Worm (Caenorhabditis elegans) whole organism, L4 larva: ENCODE measurements around the gene rpb-2.

Experiments
- F26F4.8 ChIP-seq: fragments of 200-800 bp; sonication (Bioruptor generic); conservative IDR thresholded peaks from 2 replicates; pipeline ENCODE4 v1.3.6; 2022; ENCODE audit warnings: missing genetic modification characterization, missing compliant biosample characterization
- F37D6.2 ChIP-seq: sonication (generic microtip); optimal IDR thresholded peaks from 2 replicates; lab custom pipeline; 2016; ENCODE audit warnings: mild to moderate bottlenecking, missing genetic modification characterization, missing compliant biosample characterization
- R02D3.7 ChIP-seq: fragments of 150-350 bp; sonication (generic microtip); optimal IDR thresholded peaks from 3 replicates; lab custom pipeline; 2014; ENCODE audit warnings: missing biosample characterization, missing genetic modification characterization
- T20F7.1 ChIP-seq: fragments of 200-800 bp; sonication (Bioruptor generic); optimal IDR thresholded peaks from 2 replicates; lab custom pipeline; 2018; ENCODE audit warnings: mild to moderate bottlenecking, missing genetic modification characterization, missing compliant biosample characterization
- T26A8.4 ChIP-seq: fragments of 200-800 bp; sonication (Bioruptor generic); IDR thresholded peaks from 2 replicates; pipeline ENCODE4 v1.3.6; 2022; ENCODE audit warnings: missing genetic modification characterization, missing compliant biosample characterization
- Y48G9A.11 ChIP-seq: fragments of 200-800 bp; sonication (Bioruptor generic); IDR thresholded peaks from 2 replicates; pipeline ENCODE4 v1.3.6; 2022; ENCODE audit warnings: missing genetic modification reagents, missing genetic modification characterization, missing compliant biosample characterization
- ZK546.5 ChIP-seq, 2 experiments: sonication (generic microtip); optimal IDR thresholded peaks; 2 replicates each; lab custom pipeline; 2017; ENCODE audit warnings: missing biosample characterization in 2 of 2, missing genetic modification characterization in 2 of 2
- aha-1 ChIP-seq: fragments of 150-350 bp; peaks from one replicate; lab custom pipeline; 2014; ENCODE audit warnings: missing biosample characterization, missing genetic modification characterization
- ceh-28 ChIP-seq: fragments of 150-350 bp; optimal IDR thresholded peaks from 2 replicates; lab custom pipeline; 2014; ENCODE audit warnings: missing biosample characterization, missing genetic modification reagents, missing genetic modification characterization
- ceh-82 ChIP-seq: sonication (generic microtip); optimal IDR thresholded peaks from 2 replicates; lab custom pipeline; 2017; ENCODE audit warnings: missing biosample characterization, missing genetic modification characterization
- ces-1 ChIP-seq: fragments of 150-350 bp; sonication (generic microtip); optimal IDR thresholded peaks from 4 replicates; lab custom pipeline; 2014; ENCODE audit warnings: missing biosample characterization, missing genetic modification reagents, missing genetic modification characterization
- ctbp-1 ChIP-seq: fragments of 200-800 bp; sonication (Bioruptor generic); IDR thresholded peaks from 2 replicates; pipeline ENCODE4 v1.3.6; 2022; ENCODE audit warnings: missing genetic modification reagents, missing genetic modification characterization, missing compliant biosample characterization
- daf-12 ChIP-seq: fragments of 150-350 bp; optimal IDR thresholded peaks from 2 replicates; lab custom pipeline; 2014; ENCODE audit warnings: missing biosample characterization, missing genetic modification reagents, missing genetic modification characterization
- daf-16 ChIP-seq, 3 experiments: sonication (generic microtip); optimal IDR thresholded peaks; 2 replicates each; lab custom pipeline; 2016 to 2017; ENCODE audit warnings: missing genetic modification characterization in 3 of 3, missing genetic modification reagents in 3 of 3, mild to moderate bottlenecking in 2 of 3, missing compliant biosample characterization in 2 of 3, missing biosample characterization in 1 of 3, moderate library complexity in 1 of 3
- dmd-6 ChIP-seq: fragments of 200-800 bp; sonication (Bioruptor generic); IDR thresholded peaks from 2 replicates; pipeline ENCODE4 v1.3.6; 2022; ENCODE audit warnings: missing genetic modification reagents, missing genetic modification characterization, missing compliant biosample characterization
- dpl-1 ChIP-seq: fragments of 150-350 bp; optimal IDR thresholded peaks from 2 replicates; lab custom pipeline; 2014; ENCODE audit warnings: missing biosample characterization, missing genetic modification reagents, missing genetic modification characterization
- duxl-1 ChIP-seq: sonication (generic microtip); optimal IDR thresholded peaks from 2 replicates; lab custom pipeline; 2016; ENCODE audit warnings: mild to moderate bottlenecking, missing genetic modification characterization, moderate library complexity, missing compliant biosample characterization; ENCODE audit not compliant: poor library complexity
- lin-29 ChIP-seq: fragments of 200-800 bp; sonication (Bioruptor generic); IDR thresholded peaks from 2 replicates; pipeline ENCODE4 v1.3.6; 2022; ENCODE audit warnings: missing genetic modification reagents, missing genetic modification characterization, missing compliant biosample characterization
- lir-3 ChIP-seq: sonication (generic microtip); optimal IDR thresholded peaks from 2 replicates; lab custom pipeline; 2016; ENCODE audit warnings: mild to moderate bottlenecking, missing genetic modification characterization, missing compliant biosample characterization
- lsy-2 ChIP-seq, 2 experiments: fragments of 150-350 bp in 1 of 2; sonication (generic microtip) in 1 of 2; optimal IDR thresholded peaks; 2 replicates each; lab custom pipeline; 2014 to 2017; ENCODE audit warnings: missing biosample characterization in 2 of 2, missing genetic modification characterization in 2 of 2
- mep-1 ChIP-seq: fragments of 150-350 bp; sonication (generic microtip); optimal IDR thresholded peaks from 3 replicates; lab custom pipeline; 2014; ENCODE audit warnings: missing biosample characterization, missing genetic modification characterization
- mes-2 ChIP-seq: sonication (generic microtip); optimal IDR thresholded peaks from 2 replicates; lab custom pipeline; 2016; ENCODE audit warnings: missing genotype, mild to moderate bottlenecking, missing genetic modification characterization, missing compliant biosample characterization; ENCODE audit not compliant: poor library complexity, severe bottlenecking
- nhr-10 ChIP-seq: fragments of 150-350 bp; optimal IDR thresholded peaks from 2 replicates; lab custom pipeline; 2014; ENCODE audit warnings: missing biosample characterization, missing genetic modification characterization
- nhr-237 ChIP-seq: sonication (generic microtip); optimal IDR thresholded peaks from 2 replicates; lab custom pipeline; 2017; ENCODE audit warnings: missing biosample characterization, missing genetic modification characterization
- nhr-48 ChIP-seq: sonication (generic microtip); optimal IDR thresholded peaks from 2 replicates; lab custom pipeline; 2016; ENCODE audit warnings: mild to moderate bottlenecking, missing genetic modification characterization, missing compliant biosample characterization
- nhr-6 ChIP-seq: fragments of 150-350 bp; optimal IDR thresholded peaks from 2 replicates; lab custom pipeline; 2014; ENCODE audit warnings: missing biosample characterization, missing genetic modification characterization
- pqm-1 ChIP-seq: sonication (generic microtip); optimal IDR thresholded peaks from 2 replicates; lab custom pipeline; 2017; ENCODE audit warnings: missing biosample characterization, missing genetic modification characterization
- tag-97 ChIP-seq: fragments of 200-800 bp; sonication (Bioruptor generic); IDR thresholded peaks from 2 replicates; pipeline ENCODE4 v1.3.6; 2022; ENCODE audit warnings: missing genetic modification characterization, missing compliant biosample characterization
- unc-130 ChIP-seq: sonication (generic microtip); optimal IDR thresholded peaks from 2 replicates; lab custom pipeline; 2016; ENCODE audit warnings: missing genetic modification reagents, missing genetic modification characterization, missing compliant biosample characterization
- unc-62 ChIP-seq, 3 experiments: fragments of 150-350 bp in 1 of 3; sonication (generic microtip); optimal IDR thresholded peaks in 2 of 3; peaks in 1 of 3; 1 replicate in 1 of 3; 2 replicates in 2 of 3; lab custom pipeline; 2014 to 2017; ENCODE audit warnings: missing biosample characterization in 3 of 3, missing genetic modification characterization in 3 of 3, missing genetic modification reagents in 3 of 3, missing genotype in 1 of 3
- zfp-2 ChIP-seq: sonication (generic microtip); optimal IDR thresholded peaks from 2 replicates; lab custom pipeline; 2016; ENCODE audit warnings: mild to moderate bottlenecking, missing genetic modification characterization, missing compliant biosample characterization
- zfp-3 ChIP-seq: fragments of 200-800 bp; sonication (Bioruptor generic); conservative IDR thresholded peaks from 2 replicates; pipeline ENCODE4 v1.3.6; 2022; ENCODE audit warnings: missing genetic modification reagents, missing genetic modification characterization, missing compliant biosample characterization

rpb-2 gene

DNA sequence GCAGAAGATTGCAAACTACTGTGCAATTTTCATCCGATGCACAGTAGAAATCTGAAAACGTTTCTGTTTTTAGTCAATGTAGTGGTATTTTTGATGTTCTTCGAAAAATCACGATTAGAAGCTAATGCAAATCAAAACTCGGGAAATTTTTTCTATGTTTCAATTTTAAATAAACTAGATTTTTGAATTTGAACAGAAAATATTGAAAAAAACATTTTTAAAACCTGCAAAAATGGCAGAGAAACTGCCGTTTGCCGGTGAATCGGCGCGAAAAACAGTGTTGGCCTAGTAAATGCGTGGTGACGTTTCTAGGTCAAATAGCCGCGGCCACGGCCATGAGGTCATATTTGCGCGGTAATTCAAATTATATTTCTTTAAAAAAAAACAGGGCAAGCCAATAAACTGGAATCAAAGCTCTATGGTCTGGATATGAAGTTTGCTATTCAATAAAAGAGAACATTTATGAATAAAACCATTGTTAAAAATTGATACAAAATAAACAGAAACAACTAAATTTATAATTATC, 9.2 kb upstream of the rpb-2 start, which contains the start of gene set-2 (continued):
- TF ChIP-seq nhr-237 (tag; lab: Kevin White, UChicago) (no peak), ceh-28 (tag; lab: Kevin White, UChicago) (no peak), mep-1 (no peak), F26F4.8 (GFP tag; lab: Robert Waterston, UW) (no peak), lir-3 (tag; lab: Kevin White, UChicago) (no peak), unc-130 (peak; percentile 98), ces-1 (no peak), nhr-48 (tag; lab: Kevin White, UChicago) (no peak), dmd-6 (peak; percentile 69), tag-97 (no peak), daf-12 (tag; lab: Kevin White, UChicago) (no peak), ZK546.5 (tag; optimal IDR thresholded peaks at IDR 0.05; lab: Kevin White, UChicago) (no peak), zfp-2 (tag; lab: Kevin White, UChicago) (no peak), T26A8.4 (GFP tag; lab: Robert Waterston, UW) (no peak)

ce11 chrIII:4932203-4932699, 7.1 kb upstream of the rpb-2 start, which contains the start of the genes C26E6.12 and eri-9:
Gene C26E6.12 (minus strand): TSS chrIII:4932253.
Gene eri-9 (plus strand): TSS chrIII:4932450.
- TF ChIP-seq daf-16 (GFP tag; optimal IDR thresholded peaks at IDR 0.05; lab: Kevin White, UChicago) (no peak), daf-16 (tag; optimal IDR thresholded peaks at IDR 0.05; lab: Kevin White, UChicago) (no peak), ctbp-1 (GFP tag; lab: Robert Waterston, UW) (no peak), F37D6.2 (no peak), zfp-3 (GFP tag; lab: Robert Waterston, UW) (no peak), lin-29 (GFP tag; lab: Robert Waterston, UW) (no peak), nhr-10 (no peak), R02D3.7 (tag; lab: Kevin White, UChicago) (no peak), ceh-82 (tag; lab: Kevin White, UChicago) (no peak), unc-130 (no peak)
- TF ChIP-seq, all 104 proteins: peak for 0

DNA sequence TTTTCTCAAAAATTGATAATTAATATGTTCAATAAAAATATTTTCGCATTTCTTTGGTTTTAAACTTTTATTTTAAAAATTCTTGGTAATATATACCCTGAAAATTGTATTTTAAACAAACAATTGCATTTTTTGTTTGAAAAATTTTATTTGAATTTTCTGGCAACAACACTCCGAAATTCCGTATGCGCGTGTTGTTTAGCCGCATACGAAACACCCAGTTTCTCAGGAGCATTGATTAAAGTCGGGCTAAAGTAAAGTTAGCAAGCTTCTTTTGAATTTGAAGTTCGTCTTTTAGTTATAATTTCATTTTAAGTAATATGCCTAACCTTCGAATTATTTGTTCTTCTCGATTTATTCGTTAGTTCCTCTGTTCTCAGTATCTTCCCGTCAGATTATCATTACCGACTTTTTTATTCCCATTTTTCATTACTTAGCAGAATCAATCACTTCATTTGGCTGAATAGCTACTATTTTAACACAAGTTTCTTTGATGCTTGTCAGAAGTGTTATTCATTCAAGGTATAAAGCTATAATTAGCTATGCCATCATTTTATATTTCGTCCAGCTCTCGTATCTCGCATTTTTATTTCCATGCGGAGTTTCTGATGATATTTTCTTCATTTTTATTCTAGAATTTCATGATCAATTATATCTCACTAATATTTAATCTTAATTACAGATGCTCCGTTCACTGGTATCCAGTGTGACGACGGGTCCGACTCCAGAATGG, 4.3 kb upstream of the rpb-2 start, which contains the start of gene mrps-18C:
TSS of gene mrps-18C (plus strand) at position 683 of the 733 bp plus-strand sequence.
- TF ChIP-seq aha-1 = peak; percentile 73
- peak in 1 of 2 experiments; percentile 28 for TF ChIP-seq unc-62 (GFP tag; optimal IDR thresholded peaks at IDR 0.05 in 1 of 2; lab: Kevin White, UChicago)
- no peak for TF ChIP-seq unc-62 (tag; optimal IDR thresholded peaks at IDR 0.05; lab: Kevin White, UChicago)
- TF ChIP-seq zfp-2 (tag; lab: Kevin White, UChicago) = no peak
- TF ChIP-seq lsy-2 (tag; optimal IDR thresholded peaks at IDR 0.05; lab: Kevin White, UChicago) = peak in 1 of 2 experiments; percentile 52
- TF ChIP-seq duxl-1 = no peak
- TF ChIP-seq ces-1 = no peak
- TF ChIP-seq pqm-1 (tag; lab: Kevin White, UChicago) = no peak
- no peak for TF ChIP-seq nhr-6
- peak; percentile 40 for TF ChIP-seq dpl-1 (GFP tag; lab: Kevin White, UChicago)
- TF ChIP-seq T20F7.1 = peak; percentile 93
- peak; percentile 60; the same call in 1 of the 2 replicates for TF ChIP-seq Y48G9A.11
- TF ChIP-seq mes-2 (tag; lab: Kevin White, UChicago) = peak; percentile 59

DNA sequence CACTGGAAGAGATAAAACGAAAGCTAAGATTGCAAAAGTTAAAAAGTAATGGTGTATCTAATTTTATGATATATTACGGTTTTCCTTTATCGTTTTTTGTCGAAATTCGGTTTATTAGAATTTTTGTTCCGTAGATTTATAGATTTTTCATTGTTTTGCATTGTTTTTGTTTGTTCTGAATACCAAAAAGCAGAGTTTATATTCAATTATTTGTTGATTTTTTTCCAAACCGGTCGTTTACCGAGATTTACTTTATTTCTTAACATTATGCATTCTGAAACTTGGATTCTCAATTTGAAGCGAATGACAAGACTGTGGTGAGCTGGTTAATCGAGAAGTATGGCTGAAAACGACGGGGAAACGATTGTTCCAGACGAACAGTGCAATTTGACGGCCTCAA, 2.3 kb upstream of the rpb-2 start, which contains the start of gene fsn-1:
TSS of gene fsn-1 (plus strand) at position 301 of the 400 bp plus-strand sequence.
- TF ChIP-seq aha-1 (peak; percentile 72), lsy-2 (tag; optimal IDR thresholded peaks at IDR 0.05; lab: Kevin White, UChicago) (no peak)
